Fruit fly (Drosophila melanogaster) whole organism, embryonic: ENCODE results near the gene Cralbp.

Experiments used
- Bdp1 ChIP-seq: fragments of 200-800 bp; sonication (Bioruptor generic); optimal IDR thresholded peaks from 3 replicates; lab custom pipeline; 2016; ENCODE audit warnings: missing biosample characterization, missing genetic modification characterization
- CG10366 ChIP-seq: fragments of 200-800 bp; sonication (Bioruptor generic); IDR thresholded peaks from 2 replicates; pipeline ENCODE4 v1.3.6; 2022; ENCODE audit warnings: missing biosample characterization, missing genetic modification characterization
- CG10565 ChIP-seq: fragments of 200-800 bp; sonication (Bioruptor generic); optimal IDR thresholded peaks from 3 replicates; lab custom pipeline; 2016; ENCODE audit warnings: missing biosample characterization, mild to moderate bottlenecking, missing genetic modification characterization
- CG10654 ChIP-seq: fragments of 200-800 bp; sonication (Bioruptor generic); optimal IDR thresholded peaks from 2 replicates; lab custom pipeline; 2016; ENCODE audit warnings: missing biosample characterization, missing genetic modification characterization
- CG11696 ChIP-seq: fragments of 200-800 bp; sonication (Bioruptor generic); IDR thresholded peaks from 2 replicates; pipeline ENCODE4 v1.3.6; 2022; ENCODE audit warnings: missing biosample characterization, missing genetic modification characterization
- CG12071 ChIP-seq: fragments of 200-800 bp; sonication (Bioruptor generic); optimal IDR thresholded peaks from 3 replicates; lab custom pipeline; 2018; ENCODE audit warnings: missing biosample characterization, mild to moderate bottlenecking, missing genetic modification characterization
- CG12659 ChIP-seq: fragments of 200-800 bp; sonication (Bioruptor generic); optimal IDR thresholded peaks from 3 replicates; lab custom pipeline; 2017; ENCODE audit warnings: mild to moderate bottlenecking, missing biosample characterization, missing genetic modification reagents, missing genetic modification characterization
- CG14441 ChIP-seq: fragments of 200-800 bp; sonication (Bioruptor generic); IDR thresholded peaks from 2 replicates; pipeline ENCODE4 v1.3.6; 2022; ENCODE audit warnings: missing biosample characterization, missing genetic modification characterization
- CG1647 ChIP-seq: fragments of 200-800 bp; sonication (Bioruptor generic); optimal IDR thresholded peaks from 3 replicates; lab custom pipeline; 2016; ENCODE audit warnings: missing biosample characterization, missing genetic modification characterization
- CG2116 ChIP-seq: fragments of 200-800 bp; sonication (Bioruptor generic); optimal IDR thresholded peaks from 3 replicates; lab custom pipeline; 2018; ENCODE audit warnings: missing biosample characterization, mild to moderate bottlenecking, missing genetic modification characterization
- CG3995 ChIP-seq: fragments of 200-800 bp; sonication (Bioruptor generic); optimal IDR thresholded peaks from 3 replicates; lab custom pipeline; 2016; ENCODE audit warnings: missing biosample characterization, missing genetic modification characterization
- CG6175 ChIP-seq: fragments of 200-800 bp; sonication (Bioruptor generic); IDR thresholded peaks from 3 replicates; pipeline ENCODE4 v1.3.6; 2022; ENCODE audit warnings: missing biosample characterization, missing genetic modification characterization
- CG6854 ChIP-seq: fragments of 200-800 bp; sonication (Bioruptor generic); optimal IDR thresholded peaks from 3 replicates; lab custom pipeline; 2017; ENCODE audit warnings: missing biosample characterization, mild to moderate bottlenecking, missing genetic modification characterization
- CG7928 ChIP-seq: fragments of 200-800 bp; sonication (Bioruptor generic); optimal IDR thresholded peaks from 2 replicates; lab custom pipeline; 2017; ENCODE audit warnings: missing biosample characterization, mild to moderate bottlenecking, missing genetic modification characterization
- CG8089 ChIP-seq: fragments of 200-800 bp; sonication (Bioruptor generic); optimal IDR thresholded peaks from 3 replicates; lab custom pipeline; 2016; ENCODE audit warnings: missing biosample characterization, missing genetic modification characterization
- Camta ChIP-seq: fragments of 200-800 bp; sonication (Bioruptor generic); optimal IDR thresholded peaks from 2 replicates; lab custom pipeline; 2016; ENCODE audit warnings: missing biosample characterization, missing genetic modification characterization
- Dek ChIP-seq: fragments of 200-800 bp; sonication (Bioruptor generic); optimal IDR thresholded peaks from 3 replicates; lab custom pipeline; 2019; ENCODE audit warnings: missing biosample characterization, mild to moderate bottlenecking, missing genetic modification characterization, moderate library complexity
- Dip3 ChIP-seq: fragments of 200-800 bp; sonication (Bioruptor generic); optimal IDR thresholded peaks from 3 replicates; lab custom pipeline; 2016; ENCODE audit warnings: missing biosample characterization, missing genetic modification characterization
- Eip74EF ChIP-seq, 2 experiments: fragments of 200-800 bp in 1 of 2; fragments of >200 bp in 1 of 2; sonication (Bioruptor generic) in 1 of 2; optimal IDR thresholded peaks; 2 replicates each; lab custom pipeline; 2017 to 2019; ENCODE audit warnings: missing biosample characterization in 2 of 2, missing genetic modification characterization in 2 of 2, mild to moderate bottlenecking in 1 of 2, moderate library complexity in 1 of 2
- Fer1 ChIP-seq: fragments of 200-800 bp; sonication (Bioruptor generic); optimal IDR thresholded peaks from 2 replicates; lab custom pipeline; 2017; ENCODE audit warnings: missing biosample characterization, mild to moderate bottlenecking, missing genetic modification characterization
- Hsf ChIP-seq: fragments of 200-800 bp; sonication (Bioruptor generic); optimal IDR thresholded peaks from 3 replicates; lab custom pipeline; 2016; ENCODE audit warnings: missing biosample characterization, missing genetic modification characterization
- Lim3 ChIP-seq: fragments of 200-800 bp; sonication (Bioruptor generic); IDR thresholded peaks from 2 replicates; pipeline ENCODE4 v1.3.6; 2022; ENCODE audit warnings: missing biosample characterization, missing genetic modification characterization
- MESR4 ChIP-seq: fragments of 200-800 bp; sonication (Bioruptor generic); optimal IDR thresholded peaks from 2 replicates; lab custom pipeline; 2018; ENCODE audit warnings: missing biosample characterization, mild to moderate bottlenecking, missing genetic modification characterization, moderate library complexity
- PHDP ChIP-seq: fragments of 200-800 bp; sonication (Bioruptor generic); optimal IDR thresholded peaks from 3 replicates; lab custom pipeline; 2018; ENCODE audit warnings: missing biosample characterization, mild to moderate bottlenecking, missing genetic modification characterization, moderate library complexity
- Rx ChIP-seq: fragments of 200-800 bp; sonication (Bioruptor generic); IDR thresholded peaks from 2 replicates; pipeline ENCODE4 v1.3.6; 2022; ENCODE audit warnings: missing biosample characterization, missing genetic modification characterization
- Sox100B ChIP-seq: fragments of 200-800 bp; sonication (Bioruptor generic); optimal IDR thresholded peaks from 3 replicates; lab custom pipeline; 2018; ENCODE audit warnings: missing biosample characterization, mild to moderate bottlenecking, missing genetic modification characterization
- Sry-β ChIP-seq: fragments of 200-800 bp; sonication (Bioruptor generic); optimal IDR thresholded peaks from 2 replicates; lab custom pipeline; 2018; ENCODE audit warnings: missing biosample characterization, mild to moderate bottlenecking, missing genetic modification characterization, moderate library complexity
- Xbp1 ChIP-seq: fragments of 200-800 bp; sonication (Bioruptor generic); optimal IDR thresholded peaks from 3 replicates; lab custom pipeline; 2016; ENCODE audit warnings: missing biosample characterization, mild to moderate bottlenecking, missing genetic modification characterization
- Xrp1 ChIP-seq: fragments of 200-800 bp; sonication (Bioruptor generic); IDR thresholded peaks from 2 replicates; pipeline ENCODE4 v1.3.6; 2022; ENCODE audit warnings: missing biosample characterization, missing genetic modification characterization
- YL-1 ChIP-seq: fragments of 200-800 bp; sonication (Bioruptor generic); optimal IDR thresholded peaks from 3 replicates; lab custom pipeline; 2017; ENCODE audit warnings: missing biosample characterization, mild to moderate bottlenecking, missing genetic modification characterization
- ase ChIP-seq: fragments of 200-800 bp; sonication (Bioruptor generic); IDR thresholded peaks from 3 replicates; pipeline ENCODE4 v1.3.6; 2022; ENCODE audit warnings: missing biosample characterization, missing genetic modification characterization
- ato ChIP-seq: fragments of 200-800 bp; sonication (Bioruptor generic); IDR thresholded peaks from 2 replicates; pipeline ENCODE4 v1.3.6; 2022; ENCODE audit warnings: missing biosample characterization, missing genetic modification characterization; ENCODE audit not compliant: partially characterized antibody
- btn ChIP-seq: fragments of 200-800 bp; sonication (Bioruptor generic); optimal IDR thresholded peaks from 2 replicates; lab custom pipeline; 2016; ENCODE audit warnings: missing biosample characterization, missing genetic modification characterization
- crp ChIP-seq, 2 experiments: fragments of 200-800 bp; sonication (Bioruptor generic); optimal IDR thresholded peaks; 2 replicates in 1 of 2; 3 replicates in 1 of 2; lab custom pipeline; 2017; ENCODE audit warnings: missing biosample characterization in 2 of 2, missing genetic modification characterization in 2 of 2, mild to moderate bottlenecking in 1 of 2, moderate library complexity in 1 of 2
- dan ChIP-seq: fragments of 200-800 bp; sonication (Bioruptor generic); IDR thresholded peaks from 2 replicates; pipeline ENCODE4 v1.3.6; 2022; ENCODE audit warnings: missing biosample characterization, missing genetic modification characterization
- dmrt99B ChIP-seq: fragments of 200-800 bp; sonication (Bioruptor generic); optimal IDR thresholded peaks from 2 replicates; lab custom pipeline; 2018; ENCODE audit warnings: missing biosample characterization, mild to moderate bottlenecking, missing genetic modification characterization, moderate library complexity
- dysf ChIP-seq: fragments of 200-800 bp; sonication (Bioruptor generic); IDR thresholded peaks from 3 replicates; pipeline ENCODE4 v1.3.6; 2022; ENCODE audit warnings: missing biosample characterization, missing genetic modification characterization
- eyg ChIP-seq: fragments of 200-800 bp; sonication (Bioruptor generic); optimal IDR thresholded peaks from 3 replicates; lab custom pipeline; 2016; ENCODE audit warnings: missing biosample characterization, missing genetic modification characterization
- lilli ChIP-seq: fragments of 200-800 bp; sonication (Bioruptor generic); optimal IDR thresholded peaks from 3 replicates; lab custom pipeline; 2016; ENCODE audit warnings: missing biosample characterization, missing genetic modification characterization
- lmd ChIP-seq: fragments of 200-800 bp; sonication (Bioruptor generic); IDR thresholded peaks from 2 replicates; pipeline ENCODE4 v1.3.6; 2022; ENCODE audit warnings: missing biosample characterization, missing genetic modification characterization
- nom ChIP-seq: fragments of 200-800 bp; sonication (Bioruptor generic); optimal IDR thresholded peaks from 2 replicates; lab custom pipeline; 2017; ENCODE audit warnings: missing biosample characterization, missing genetic modification characterization, mild to moderate bottlenecking, moderate library complexity, missing genetic modification reagents
- onecut ChIP-seq: fragments of 200-800 bp; sonication (Bioruptor generic); IDR thresholded peaks from 2 replicates; pipeline ENCODE4 v1.3.6; 2022; ENCODE audit warnings: missing biosample characterization, missing genetic modification characterization
- rib ChIP-seq: fragments of 200-800 bp; sonication (Bioruptor generic); IDR thresholded peaks from 2 replicates; pipeline ENCODE4 v1.3.6; 2022; ENCODE audit warnings: missing biosample characterization, missing genetic modification characterization
- sc ChIP-seq, 3 experiments: fragments of >200 bp in 2 of 3; fragments of 200-800 bp in 1 of 3; sonication (Bioruptor generic) in 1 of 3; optimal IDR thresholded peaks; 2 replicates in 2 of 3; 3 replicates in 1 of 3; lab custom pipeline; 2017; ENCODE audit warnings: mild to moderate bottlenecking in 1 of 3, missing biosample characterization in 1 of 3, missing genetic modification characterization in 1 of 3, missing genetic modification reagents in 1 of 3
- so ChIP-seq: fragments of 200-800 bp; sonication (Bioruptor generic); IDR thresholded peaks from 3 replicates; pipeline ENCODE4 v1.3.6; 2022; ENCODE audit warnings: missing biosample characterization, missing genetic modification characterization
- tna ChIP-seq: fragments of 200-800 bp; sonication (Bioruptor generic); IDR thresholded peaks from 2 replicates; pipeline ENCODE4 v1.3.6; 2022; ENCODE audit warnings: missing biosample characterization, missing genetic modification characterization; ENCODE audit not compliant: partially characterized antibody
- ttk ChIP-seq: fragments of 200-800 bp; sonication (Bioruptor generic); IDR thresholded peaks from 2 replicates; pipeline ENCODE4 v2.1.2; 2022; ENCODE audit warnings: missing biosample characterization, missing genetic modification characterization
- unpg ChIP-seq: fragments of 200-800 bp; sonication (Bioruptor generic); optimal IDR thresholded peaks from 3 replicates; lab custom pipeline; 2018; ENCODE audit warnings: missing biosample characterization, mild to moderate bottlenecking, missing genetic modification characterization, moderate library complexity

The Cralbp gene

dm6 chr3L:5823763-5824445 is 37.4 kb upstream of the Cralbp start (continued):
- TF ChIP-seq rib (GFP tag; lab: Robert Waterston, UW) (0 out of 2 replicates have a peak, but pooled peaks have one; percentile 37), Hsf (GFP tag; lab: Kevin White, UChicago) (peak; percentile 67), dysf (GFP tag; lab: Robert Waterston, UW) (no peak), CG14441 (GFP tag; lab: Robert Waterston, UW) (peak; percentile 39; the same call in 1 of the 2 replicates), dmrt99B (tag; lab: Kevin White, UChicago) (peak; percentile 84), Dek (tag; lab: Kevin White, UChicago) (no peak), ttk (0 out of 2 replicates have a peak, but pooled peaks have one; percentile 31), onecut (peak; percentile 82), so (GFP tag; lab: Robert Waterston, UW) (0 out of 3 replicates have a peak, but pooled peaks have one; percentile 56), Bdp1 (GFP tag; lab: Kevin White, UChicago) (peak; percentile 81), Sry-β (GFP tag; lab: Kevin White, UChicago) (peak; percentile 72), crp (GFP tag; optimal IDR thresholded peaks at IDR 0.05; lab: Kevin White, UChicago) (peak in 1 of 2 experiments; percentile 47), PHDP (tag; lab: Kevin White, UChicago) (peak; percentile 80), Fer1 (GFP tag; lab: Kevin White, UChicago) (peak; percentile 84), YL-1 (GFP tag; lab: Kevin White, UChicago) (peak; percentile 77), CG7928 (GFP tag; lab: Kevin White, UChicago) (peak; percentile 18), Xrp1 (GFP tag; lab: Robert Waterston, UW) (peak; percentile 86), CG6175 (GFP tag; lab: Robert Waterston, UW) (no peak), CG12071 (GFP tag; lab: Kevin White, UChicago) (peak; percentile 93), Rx (GFP tag; lab: Robert Waterston, UW) (no peak), Dip3 (GFP tag; lab: Kevin White, UChicago) (no peak), sc (optimal IDR thresholded peaks at IDR 0.05; lab: Kevin White, UChicago) (no peak), sc (GFP tag; optimal IDR thresholded peaks at IDR 0.05; lab: Kevin White, UChicago) (peak; percentile 91), CG8089 (GFP tag; lab: Kevin White, UChicago) (peak; percentile 94), CG10366 (GFP tag; lab: Robert Waterston, UW) (peak; percentile 55), CG12659 (GFP tag; lab: Kevin White, UChicago) (peak; percentile 71), lilli (GFP tag; lab: Kevin White, UChicago) (peak; percentile 44), CG2116 (GFP tag; lab: Kevin White, UChicago) (peak; percentile 73), ato (no peak), CG6854 (GFP tag; lab: Kevin White, UChicago) (peak; percentile 33), ase (peak; percentile 50; the same call in 1 of the 3 replicates), eyg (peak; percentile 69), nom (GFP tag; lab: Kevin White, UChicago) (no peak), CG10565 (GFP tag; lab: Kevin White, UChicago) (peak; percentile 45), Lim3 (GFP tag; lab: Robert Waterston, UW) (no peak), unpg (GFP tag; lab: Kevin White, UChicago) (peak; percentile 81), CG11696 (peak; percentile 43; the same call in 1 of the 2 replicates), CG3995 (GFP tag; lab: Kevin White, UChicago) (no peak), dan (GFP tag; lab: Robert Waterston, UW) (no peak), lmd (GFP tag; lab: Robert Waterston, UW) (no peak), Sox100B (GFP tag; lab: Kevin White, UChicago) (peak; percentile 89), tna (GFP tag; lab: Robert Waterston, UW) (no peak), MESR4 (GFP tag; lab: Kevin White, UChicago) (peak; percentile 30), CG10654 (GFP tag; lab: Kevin White, UChicago) (peak; percentile 85), Camta (GFP tag; lab: Kevin White, UChicago) (peak; percentile 82), btn (GFP tag; lab: Kevin White, UChicago) (peak; percentile 90), Eip74EF (GFP tag; optimal IDR thresholded peaks at IDR 0.05; lab: Kevin White, UChicago) (peak in 1 of 2 experiments; percentile 76), Xbp1 (GFP tag; lab: Kevin White, UChicago) (peak; percentile 44), CG1647 (GFP tag; lab: Kevin White, UChicago) (peak; percentile 78)
